Worm (Caenorhabditis elegans): ENCODE results near the gene cyn-7.

The cyn-7 gene

DNA sequence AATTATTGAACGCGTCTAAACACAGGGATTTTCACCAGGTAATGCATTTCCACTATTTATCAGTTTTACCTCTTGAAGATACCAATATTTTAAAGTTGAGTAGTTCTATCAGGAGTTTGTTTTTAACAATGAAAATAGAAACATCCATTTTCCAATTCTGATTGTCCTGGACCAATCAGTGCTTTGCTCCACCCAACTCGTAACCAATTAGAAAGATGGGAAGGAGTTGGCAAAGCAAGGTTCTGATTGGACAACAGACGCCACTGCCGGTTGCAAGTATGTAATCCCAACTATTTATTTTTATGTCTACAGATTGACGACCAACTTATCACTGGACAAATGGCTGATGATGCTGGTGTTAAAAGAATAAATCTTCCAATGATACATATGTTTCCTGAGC is 37.0 kb downstream of the cyn-7 start:
- TF ChIP-seq ceh-16 (tag; optimal IDR thresholded peaks at IDR 0.05), result no peak
- TF ChIP-seq nhr-12 (tag; optimal IDR thresholded peaks at IDR 0.05), result no peak
- TF ChIP-seq nhr-23 (tag; optimal IDR thresholded peaks at IDR 0.05), result no peak
- TF ChIP-seq unc-62 (GFP tag; optimal IDR thresholded peaks at IDR 0.05), result no peak
- no peak for TF ChIP-seq unc-39 (tag; optimal IDR thresholded peaks at IDR 0.05)
- no peak for TF ChIP-seq nhr-77 (tag; optimal IDR thresholded peaks at IDR 0.05)
- no peak for TF ChIP-seq egl-27 (tag; optimal IDR thresholded peaks at IDR 0.05)

DNA sequence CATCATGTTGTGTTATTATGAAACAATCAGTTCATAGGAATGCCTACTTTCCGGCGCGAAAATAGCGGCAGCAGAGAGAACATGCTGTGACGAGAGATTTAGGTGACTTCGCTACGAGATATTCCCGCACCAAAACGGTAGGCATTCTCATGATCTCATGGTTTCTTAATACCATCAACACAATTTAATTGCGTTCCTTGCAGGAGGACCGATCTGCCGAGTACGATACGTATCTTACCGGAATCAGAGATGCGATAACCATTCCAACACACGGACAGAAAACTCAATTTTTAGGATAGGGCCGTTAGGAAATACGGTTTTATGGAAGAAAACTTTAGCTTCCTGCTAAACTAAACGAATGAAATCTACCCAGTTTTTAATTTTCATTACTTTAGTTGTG is 38.4 kb downstream of the cyn-7 start, which contains the start of gene T09F5.1:
T09F5.1 (plus strand) TSS at position 301 of the 400 bp plus-strand sequence.
- no peak for TF ChIP-seq ztf-1 (GFP tag; conservative IDR thresholded peaks at IDR 0.05)
- TF ChIP-seq peb-1 (tag; optimal IDR thresholded peaks at IDR 0.05), result no peak
- TF ChIP-seq aly-2 (tag; optimal IDR thresholded peaks at IDR 0.05), result no peak
- TF ChIP-seq dmd-4 (tag; optimal IDR thresholded peaks at IDR 0.05), result no peak
- TF ChIP-seq lin-11 (tag; optimal IDR thresholded peaks at IDR 0.05), result no peak
- no peak for TF ChIP-seq alr-1 (tag; optimal IDR thresholded peaks at IDR 0.05)
- no peak for TF ChIP-seq mab-5 (tag; optimal IDR thresholded peaks at IDR 0.05)
- TF ChIP-seq ama-1 (optimal IDR thresholded peaks at IDR 0.05), result no peak
- no peak for TF ChIP-seq nhr-11 (tag; optimal IDR thresholded peaks at IDR 0.05)
- TF ChIP-seq sem-4 (tag; optimal IDR thresholded peaks at IDR 0.05), result no peak
- no peak for TF ChIP-seq ztf-4 (tag; optimal IDR thresholded peaks at IDR 0.05)
- TF ChIP-seq crh-2 (tag; optimal IDR thresholded peaks at IDR 0.05), result no peak
- TF ChIP-seq sma-9 (GFP tag; optimal IDR thresholded peaks at IDR 0.05), result no peak
- TF ChIP-seq sma-9 (tag; optimal IDR thresholded peaks at IDR 0.05), result no peak
- TF ChIP-seq lsy-2 (tag; optimal IDR thresholded peaks at IDR 0.05), result no peak
- TF ChIP-seq nhr-237 (tag; optimal IDR thresholded peaks at IDR 0.05), result no peak
- TF ChIP-seq fos-1 (tag; optimal IDR thresholded peaks at IDR 0.05), result no peak
- no peak for TF ChIP-seq nhr-10 (tag; optimal IDR thresholded peaks at IDR 0.05)
- no peak for TF ChIP-seq sma-3 (GFP tag; optimal IDR thresholded peaks at IDR 0.05)
- no peak for TF ChIP-seq elt-3 (tag; optimal IDR thresholded peaks at IDR 0.05)

DNA sequence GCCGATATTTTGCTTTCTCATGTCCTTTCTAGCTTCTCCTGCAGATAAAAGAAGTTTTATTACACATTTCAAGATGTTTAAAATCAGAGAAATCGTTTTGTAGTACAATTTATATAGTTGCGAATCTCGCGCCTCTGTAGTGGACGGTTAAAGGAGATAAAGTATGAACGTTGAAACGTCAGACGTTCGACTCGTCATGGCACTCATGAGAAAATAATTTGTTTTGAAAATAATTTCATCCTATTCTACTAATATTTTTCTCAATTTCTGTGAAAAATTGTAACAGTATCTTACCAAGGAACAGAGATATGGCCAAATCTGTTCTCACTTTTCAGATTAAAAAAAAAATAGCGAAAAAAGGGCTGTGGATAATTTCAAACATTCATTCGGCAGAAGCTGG is 39.4 kb downstream of the cyn-7 start, which contains the start of gene T09F5.20:
T09F5.20 (minus strand) TSS at position 101 of the 400 bp plus-strand sequence.
- TF ChIP-seq zag-1 (tag; optimal IDR thresholded peaks at IDR 0.05) (no peak), mbf-1 (tag; optimal IDR thresholded peaks at IDR 0.05) (no peak), nhr-10 (tag; optimal IDR thresholded peaks at IDR 0.05) (no peak), elt-1 (tag; optimal IDR thresholded peaks at IDR 0.05) (no peak), aly-2 (tag; optimal IDR thresholded peaks at IDR 0.05) (no peak), snpc-4 (tag; optimal IDR thresholded peaks at IDR 0.05) (no peak)

DNA sequence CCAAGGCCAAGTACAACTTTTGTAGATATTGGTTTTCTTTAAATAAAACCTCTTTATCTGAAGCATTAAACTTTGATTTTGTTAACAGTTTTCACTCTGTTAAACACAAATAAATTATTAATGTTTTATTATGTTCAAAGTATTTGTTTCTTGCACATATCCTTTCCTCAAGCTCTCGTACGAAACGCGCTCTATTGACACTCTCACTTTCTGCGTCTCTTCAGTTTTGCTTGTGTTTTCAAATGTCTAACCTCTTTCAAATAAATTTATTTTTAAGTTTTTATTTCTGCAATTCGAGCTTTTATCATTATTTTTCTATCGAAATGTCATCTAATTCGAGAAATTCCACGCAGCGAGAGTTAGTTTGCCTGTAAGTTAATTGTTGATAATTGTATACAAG is 43.4 kb downstream of the cyn-7 start, which contains the start of gene K08F9.4:
K08F9.4 (plus strand) TSS at position 222 of the 400 bp plus-strand sequence.
- TF ChIP-seq mab-5 (tag; optimal IDR thresholded peaks at IDR 0.05) (no peak), C34F6.9 (tag; optimal IDR thresholded peaks at IDR 0.05) (peak; percentile 78), nhr-25 (tag; optimal IDR thresholded peaks at IDR 0.05) (peak; percentile 68), nhr-129 (tag; optimal IDR thresholded peaks at IDR 0.05) (peak; percentile 48), sma-9 (GFP tag; optimal IDR thresholded peaks at IDR 0.05) (peak; percentile 46), sma-9 (tag; optimal IDR thresholded peaks at IDR 0.05) (no peak), gmeb-1 (tag; optimal IDR thresholded peaks at IDR 0.05) (peak; percentile 72), fos-1 (tag; optimal IDR thresholded peaks at IDR 0.05) (peak; percentile 47), nhr-10 (tag; optimal IDR thresholded peaks at IDR 0.05) (no peak), nhr-77 (tag; optimal IDR thresholded peaks at IDR 0.05) (no peak), ama-1 (optimal IDR thresholded peaks at IDR 0.05) (no peak), lin-13 (GFP tag; optimal IDR thresholded peaks at IDR 0.05) (peak; percentile 66), nhr-21 (tag; optimal IDR thresholded peaks at IDR 0.05) (peak; percentile 26), peb-1 (tag; optimal IDR thresholded peaks at IDR 0.05) (no peak), sem-4 (tag; optimal IDR thresholded peaks at IDR 0.05) (peak; percentile 2), unc-55 (GFP tag; optimal IDR thresholded peaks at IDR 0.05) (peak; percentile 84), sma-3 (GFP tag; optimal IDR thresholded peaks at IDR 0.05) (peak; percentile 68), unc-39 (tag; optimal IDR thresholded peaks at IDR 0.05) (no peak), crh-2 (tag; optimal IDR thresholded peaks at IDR 0.05) (peak; percentile 48), blmp-1 (tag; optimal IDR thresholded peaks at IDR 0.05; ENCODE audit: insufficient read depth) (peak; percentile 100)
